Worm (Caenorhabditis elegans) whole organism, L4/young adult: ENCODE measurements around the gene R05C11.4.

Experiments used
- W03F9.2 ChIP-seq: fragments of 150-350 bp; optimal IDR thresholded peaks from 2 replicates; lab custom pipeline; 2014; ENCODE audit warnings: missing biosample characterization, missing genetic modification characterization
- dao-5 ChIP-seq: sonication (generic microtip); optimal IDR thresholded peaks from 2 replicates; lab custom pipeline; 2016; ENCODE audit warnings: missing genotype, missing genetic modification characterization, moderate library complexity, missing compliant biosample characterization
- him-1 ChIP-seq: sonication (generic microtip); optimal IDR thresholded peaks from 2 replicates; lab custom pipeline; 2016; ENCODE audit warnings: missing genotype, missing genetic modification reagents, missing genetic modification characterization, missing compliant biosample characterization

DNA sequence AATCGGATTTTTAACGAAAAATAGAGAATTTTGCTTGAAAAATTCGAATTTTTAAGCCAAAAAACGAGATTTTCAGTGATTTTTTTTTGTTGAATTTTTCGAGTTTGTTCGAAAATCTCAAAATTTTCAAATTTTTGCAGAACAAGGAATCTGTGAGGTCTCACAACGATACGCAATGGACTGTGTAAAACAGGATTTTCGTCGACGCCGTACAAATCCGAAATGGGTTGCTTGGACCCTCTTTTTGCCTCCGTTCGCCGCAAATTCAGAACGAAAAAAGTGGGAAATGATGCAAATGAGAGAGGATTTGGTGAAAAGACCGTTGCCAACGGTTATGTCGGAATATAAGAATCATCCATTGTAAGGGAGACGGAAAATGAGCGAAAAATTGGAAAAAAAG lies 49.0 kb upstream of the R05C11.4 start:
- TF ChIP-seq him-1 (no peak), W03F9.2 (tag; lab: Kevin White, UChicago) (no peak), dao-5 (no peak)
